Fruit fly (Drosophila melanogaster) whole organism, embryonic: ENCODE results near the gene soti.
A peak's percentile ranks its signal among the peaks of the same experiment; 100 is the strongest.

Source experiments
- Awh ChIP-seq: fragments of 200-800 bp; sonication (Bioruptor generic); IDR thresholded peaks from 2 replicates; pipeline ENCODE4, ENCODE4 v1.3.6; 2022; ENCODE audit warnings: missing biosample characterization, missing genetic modification characterization
- Bteb2 ChIP-seq: fragments of 200-800 bp; sonication (Bioruptor generic); optimal IDR thresholded peaks from 2 replicates; lab custom pipeline; 2016; ENCODE audit warnings: missing biosample characterization, missing genetic modification characterization
- CG10209 ChIP-seq: fragments of 200-800 bp; sonication (Bioruptor generic); optimal IDR thresholded peaks from 3 replicates; lab custom pipeline; 2017; ENCODE audit warnings: missing biosample characterization, mild to moderate bottlenecking, missing genetic modification characterization, missing genetic modification reagents
- CG11398 ChIP-seq: fragments of 200-800 bp; sonication (Bioruptor generic); optimal IDR thresholded peaks from 2 replicates; lab custom pipeline; 2016; ENCODE audit warnings: missing biosample characterization, missing genetic modification characterization
- CG12071 ChIP-seq: fragments of 200-800 bp; sonication (Bioruptor generic); optimal IDR thresholded peaks from 3 replicates; lab custom pipeline; 2018; ENCODE audit warnings: missing biosample characterization, mild to moderate bottlenecking, missing genetic modification characterization
- CG12219 ChIP-seq: fragments of 200-800 bp; sonication (Bioruptor generic); optimal IDR thresholded peaks from 3 replicates; lab custom pipeline; 2018; ENCODE audit warnings: missing biosample characterization, mild to moderate bottlenecking, missing genetic modification characterization
- CG17385 ChIP-seq: fragments of 200-800 bp; sonication (Bioruptor generic); optimal IDR thresholded peaks from 3 replicates; lab custom pipeline; 2018; ENCODE audit warnings: missing biosample characterization, mild to moderate bottlenecking, missing genetic modification characterization
- CG31388 ChIP-seq: fragments of 200-800 bp; sonication (Bioruptor generic); optimal IDR thresholded peaks from 2 replicates; lab custom pipeline; 2016; ENCODE audit warnings: missing biosample characterization, missing genetic modification characterization
- CG32767 ChIP-seq: fragments of 200-800 bp; sonication (Bioruptor generic); IDR thresholded peaks from 2 replicates; pipeline ENCODE4 v1.3.6; 2022; ENCODE audit warnings: missing biosample characterization, missing genetic modification characterization
- CG4424 ChIP-seq: fragments of 200-800 bp; sonication (Bioruptor generic); optimal IDR thresholded peaks from 3 replicates; lab custom pipeline; 2016; ENCODE audit warnings: missing biosample characterization, missing genetic modification characterization
- CG4707 ChIP-seq: fragments of 200-800 bp; sonication (Bioruptor generic); optimal IDR thresholded peaks from 2 replicates; lab custom pipeline; 2018; ENCODE audit warnings: missing biosample characterization, mild to moderate bottlenecking, missing genetic modification characterization, moderate library complexity
- CG5953 ChIP-seq: fragments of 200-800 bp; sonication (Bioruptor generic); IDR thresholded peaks from 2 replicates; pipeline ENCODE4 v1.3.6; 2022; ENCODE audit warnings: missing biosample characterization, missing genetic modification characterization
- CG6813 ChIP-seq: fragments of 200-800 bp; sonication (Bioruptor generic); optimal IDR thresholded peaks from 2 replicates; lab custom pipeline; 2017; ENCODE audit warnings: missing biosample characterization, missing genetic modification characterization, mild to moderate bottlenecking, moderate library complexity, missing genetic modification reagents
- CG7786 ChIP-seq: fragments of 200-800 bp; sonication (Bioruptor generic); optimal IDR thresholded peaks from 2 replicates; lab custom pipeline; 2016; ENCODE audit warnings: missing biosample characterization, missing genetic modification characterization
- CG7928 ChIP-seq: fragments of 200-800 bp; sonication (Bioruptor generic); optimal IDR thresholded peaks from 2 replicates; lab custom pipeline; 2017; ENCODE audit warnings: missing biosample characterization, mild to moderate bottlenecking, missing genetic modification characterization
- CG8359 ChIP-seq: fragments of 200-800 bp; sonication (Bioruptor generic); optimal IDR thresholded peaks from 2 replicates; lab custom pipeline; 2017; ENCODE audit warnings: missing biosample characterization, mild to moderate bottlenecking, missing genetic modification characterization, borderline replicate concordance
- Deaf1 ChIP-seq: fragments of 200-800 bp; optimal IDR thresholded peaks from 3 replicates; lab custom pipeline; 2019; ENCODE audit warnings: missing biosample characterization, mild to moderate bottlenecking, missing genetic modification characterization, moderate library complexity
- Fer1 ChIP-seq: fragments of 200-800 bp; sonication (Bioruptor generic); optimal IDR thresholded peaks from 2 replicates; lab custom pipeline; 2017; ENCODE audit warnings: missing biosample characterization, mild to moderate bottlenecking, missing genetic modification characterization
- Fer3 ChIP-seq: fragments of 200-800 bp; sonication (Bioruptor generic); optimal IDR thresholded peaks from 2 replicates; lab custom pipeline; 2018; ENCODE audit warnings: missing biosample characterization, mild to moderate bottlenecking, missing genetic modification characterization, moderate library complexity
- H15 ChIP-seq: fragments of 200-800 bp; sonication (Bioruptor generic); IDR thresholded peaks from 3 replicates; pipeline ENCODE4 v1.3.6; 2022; ENCODE audit warnings: missing biosample characterization, missing genetic modification characterization
- HLH4C ChIP-seq: fragments of 200-800 bp; sonication (Bioruptor generic); IDR thresholded peaks from 3 replicates; pipeline ENCODE4 v1.3.6; 2022; ENCODE audit warnings: missing biosample characterization, missing genetic modification characterization; ENCODE audit not compliant: partially characterized antibody
- Hmx ChIP-seq: fragments of 200-800 bp; sonication (Bioruptor generic); optimal IDR thresholded peaks from 2 replicates; lab custom pipeline; 2016; ENCODE audit warnings: missing biosample characterization, missing genetic modification characterization
- Hr78 ChIP-seq, 2 experiments: fragments of 200-800 bp in 1 of 2; fragments of >200 bp in 1 of 2; sonication (Bioruptor generic) in 1 of 2; optimal IDR thresholded peaks; 2 replicates each; lab custom pipeline; 2017 to 2019; ENCODE audit warnings: missing biosample characterization in 2 of 2, missing genetic modification characterization in 2 of 2, mild to moderate bottlenecking in 1 of 2, moderate library complexity in 1 of 2
- Mrtf ChIP-seq: fragments of 200-800 bp; sonication (Bioruptor generic); IDR thresholded peaks from 3 replicates; pipeline ENCODE4 v1.3.6; 2022; ENCODE audit warnings: missing biosample characterization, missing genetic modification characterization
- NK7.1 ChIP-seq: fragments of 200-800 bp; sonication (Bioruptor generic); optimal IDR thresholded peaks from 3 replicates; lab custom pipeline; 2016; ENCODE audit warnings: missing biosample characterization, missing genetic modification characterization
- Opbp ChIP-seq: fragments of 200-800 bp; sonication (Bioruptor generic); IDR thresholded peaks from 3 replicates; pipeline ENCODE4 v1.3.6; 2022; ENCODE audit warnings: missing biosample characterization, missing genetic modification characterization; ENCODE audit not compliant: partially characterized antibody
- Pdp1 ChIP-seq, 2 experiments: fragments of 200-800 bp; sonication (Bioruptor generic); optimal IDR thresholded peaks; 3 replicates each; lab custom pipeline; 2016; ENCODE audit warnings: missing biosample characterization in 2 of 2, missing genetic modification characterization in 2 of 2, mild to moderate bottlenecking in 1 of 2, moderate library complexity in 1 of 2
- Ssrp ChIP-seq: fragments of 200-800 bp; sonication (Bioruptor generic); optimal IDR thresholded peaks from 2 replicates; lab custom pipeline; 2018; ENCODE audit warnings: missing biosample characterization, mild to moderate bottlenecking, missing genetic modification characterization, moderate library complexity
- Vsx1 ChIP-seq: fragments of 200-800 bp; sonication (Bioruptor generic); optimal IDR thresholded peaks from 2 replicates; lab custom pipeline; 2017; ENCODE audit warnings: missing biosample characterization, mild to moderate bottlenecking, missing genetic modification characterization, missing genetic modification reagents
- ab ChIP-seq: fragments of 200-800 bp; sonication (Bioruptor generic); optimal IDR thresholded peaks from 2 replicates; lab custom pipeline; 2016; ENCODE audit warnings: missing biosample characterization, missing genetic modification characterization
- aop ChIP-seq: fragments of 200-800 bp; sonication (Bioruptor generic); IDR thresholded peaks from 2 replicates; pipeline ENCODE4 v1.3.6; 2022; ENCODE audit warnings: missing biosample characterization, missing genetic modification characterization
- bbx ChIP-seq: fragments of 200-800 bp; sonication (Bioruptor generic); IDR thresholded peaks from 2 replicates; pipeline ENCODE4 v1.3.6; 2022; ENCODE audit warnings: missing biosample characterization, missing genetic modification characterization; ENCODE audit not compliant: partially characterized antibody
- chif ChIP-seq, 2 experiments: fragments of 200-800 bp; sonication (Bioruptor generic); optimal IDR thresholded peaks; 3 replicates each; lab custom pipeline; 2016; ENCODE audit warnings: missing biosample characterization in 2 of 2, missing genetic modification characterization in 2 of 2
- crc ChIP-seq: fragments of 200-800 bp; sonication (Bioruptor generic); optimal IDR thresholded peaks from 2 replicates; lab custom pipeline; 2016; ENCODE audit warnings: missing biosample characterization, missing genetic modification characterization
- croc ChIP-seq: fragments of 200-800 bp; sonication (Bioruptor generic); conservative IDR thresholded peaks from 3 replicates; pipeline ENCODE4 v1.3.6; 2022; ENCODE audit warnings: missing biosample characterization, missing genetic modification characterization
- crol ChIP-seq: fragments of 200-800 bp; sonication (Bioruptor generic); IDR thresholded peaks from 2 replicates; pipeline ENCODE4 v1.3.6; 2022; ENCODE audit warnings: missing biosample characterization, missing genetic modification characterization
- cwo ChIP-seq: fragments of 200-800 bp; sonication (Bioruptor generic); optimal IDR thresholded peaks from 3 replicates; lab custom pipeline; 2017; ENCODE audit warnings: missing biosample characterization, missing genetic modification characterization, mild to moderate bottlenecking, moderate library complexity, missing genetic modification reagents
- dpn ChIP-seq, 2 experiments: fragments of 200-800 bp; sonication (Bioruptor generic); optimal IDR thresholded peaks; 3 replicates each; lab custom pipeline; 2016; ENCODE audit warnings: missing biosample characterization in 2 of 2, missing genetic modification characterization in 2 of 2
- emc ChIP-seq: fragments of 200-800 bp; sonication (Bioruptor generic); optimal IDR thresholded peaks from 2 replicates; lab custom pipeline; 2016; ENCODE audit warnings: missing biosample characterization, missing genetic modification characterization
- fru ChIP-seq: fragments of >200 bp; optimal IDR thresholded peaks from 2 replicates; lab custom pipeline; 2017
- hth ChIP-seq: fragments of >200 bp; optimal IDR thresholded peaks from 2 replicates; lab custom pipeline; 2017; ENCODE audit warnings: inconsistent platforms
- lmd ChIP-seq: fragments of 200-800 bp; sonication (Bioruptor generic); IDR thresholded peaks from 2 replicates; pipeline ENCODE4 v1.3.6; 2022; ENCODE audit warnings: missing biosample characterization, missing genetic modification characterization
- mam ChIP-seq: fragments of 200-800 bp; sonication (Bioruptor generic); optimal IDR thresholded peaks from 3 replicates; lab custom pipeline; 2016; ENCODE audit warnings: missing biosample characterization, missing genetic modification characterization
- scrt ChIP-seq: fragments of 200-800 bp; sonication (Bioruptor generic); optimal IDR thresholded peaks from 2 replicates; lab custom pipeline; 2018; ENCODE audit warnings: missing biosample characterization, mild to moderate bottlenecking, missing genetic modification characterization, moderate library complexity
- seq ChIP-seq: fragments of 200-800 bp; sonication (Bioruptor generic); IDR thresholded peaks from 2 replicates; pipeline ENCODE4 v1.3.6; 2022; ENCODE audit warnings: missing biosample characterization, missing genetic modification characterization
- sisA ChIP-seq: fragments of 200-800 bp; sonication (Bioruptor generic); IDR thresholded peaks from 2 replicates; pipeline ENCODE4 v1.3.6; 2022; ENCODE audit warnings: missing biosample characterization, missing genetic modification characterization
- tna ChIP-seq: fragments of 200-800 bp; sonication (Bioruptor generic); IDR thresholded peaks from 2 replicates; pipeline ENCODE4 v1.3.6; 2022; ENCODE audit warnings: missing biosample characterization, missing genetic modification characterization; ENCODE audit not compliant: partially characterized antibody
- trh ChIP-seq: fragments of 200-800 bp; sonication (Bioruptor generic); optimal IDR thresholded peaks from 2 replicates; lab custom pipeline; 2016; ENCODE audit warnings: missing biosample characterization, missing genetic modification characterization
- vvl ChIP-seq: fragments of 200-800 bp; sonication (Bioruptor generic); IDR thresholded peaks from 2 replicates; pipeline ENCODE4 v1.3.6; 2022; ENCODE audit warnings: missing biosample characterization, missing genetic modification characterization
- wor ChIP-seq: fragments of 200-800 bp; sonication (Bioruptor generic); IDR thresholded peaks from 2 replicates; pipeline ENCODE4 v1.3.6; 2022; ENCODE audit warnings: missing biosample characterization, missing genetic modification characterization

Gene soti

DNA sequence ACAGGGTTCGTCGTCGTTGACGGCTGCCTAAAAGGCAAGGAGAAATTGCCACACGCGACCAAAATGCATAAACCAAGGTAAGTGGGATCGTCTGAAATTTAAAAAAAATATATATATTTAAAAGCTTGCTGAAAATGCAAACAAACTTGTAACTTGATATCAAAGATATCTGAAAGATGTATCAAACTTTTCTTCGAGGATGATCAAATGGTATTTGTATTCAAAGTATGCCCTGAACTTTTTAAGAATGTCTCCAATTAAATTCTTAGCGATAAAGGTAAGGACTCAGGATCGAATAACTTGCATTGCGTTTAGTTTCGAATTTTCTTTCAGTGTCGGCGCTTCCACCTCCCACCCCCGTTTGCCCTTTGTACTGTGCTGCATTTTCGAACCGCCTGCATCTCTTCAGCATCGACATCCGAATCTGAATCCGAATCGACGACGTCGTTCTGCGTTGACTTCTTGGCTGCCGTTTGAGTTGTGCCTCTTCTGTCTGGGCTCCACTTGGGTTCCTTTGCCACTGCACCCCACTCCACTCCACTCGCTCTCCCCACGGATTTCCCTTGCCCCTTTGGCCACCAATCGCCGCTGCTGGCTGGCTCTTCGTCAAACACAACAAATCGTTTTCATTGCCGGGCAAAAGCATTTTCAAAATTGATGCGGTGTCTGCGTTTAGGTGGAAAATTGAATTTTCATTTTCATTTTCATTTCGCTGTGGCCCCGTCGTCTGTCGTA, 4.8 kb upstream of the soti start:
- TF ChIP-seq H15 (GFP tag; lab: Robert Waterston, UW) (no peak), Vsx1 (no peak), Awh (GFP tag; lab: Robert Waterston, UW) (no peak), sisA (GFP tag; lab: Robert Waterston, UW) (no peak), trh (GFP tag; lab: Kevin White, UChicago) (no peak), Hr78 (GFP tag; optimal IDR thresholded peaks at IDR 0.05; lab: Kevin White, UChicago) (peak in 1 of 2 experiments; percentile 37), CG4424 (GFP tag; lab: Kevin White, UChicago) (peak; percentile 36), seq (no peak), Bteb2 (no peak), ab (no peak), CG7786 (no peak), CG17385 (GFP tag; lab: Kevin White, UChicago) (peak; percentile 22), CG10209 (GFP tag; lab: Kevin White, UChicago) (peak; percentile 51), Mrtf (no peak), croc (GFP tag; lab: Robert Waterston, UW) (peak; percentile 27; the same call in 1 of the 3 replicates), mam (GFP tag; lab: Kevin White, UChicago) (no peak), cwo (GFP tag; lab: Kevin White, UChicago) (no peak), CG12071 (GFP tag; lab: Kevin White, UChicago) (no peak), hth (lab: Kevin White, UChicago) (no peak), emc (GFP tag; lab: Kevin White, UChicago) (no peak), Opbp (GFP tag; lab: Robert Waterston, UW) (no peak), CG31388 (GFP tag; lab: Kevin White, UChicago) (no peak), CG12219 (GFP tag; lab: Kevin White, UChicago) (no peak), bbx (GFP tag; lab: Robert Waterston, UW) (no peak), CG7928 (GFP tag; lab: Kevin White, UChicago) (no peak), chif (GFP tag; optimal IDR thresholded peaks at IDR 0.05; lab: Kevin White, UChicago) (no peak), Fer3 (tag; lab: Kevin White, UChicago) (no peak), Hmx (GFP tag; lab: Kevin White, UChicago) (no peak), Deaf1 (tag; lab: Kevin White, UChicago) (no peak), HLH4C (GFP tag; lab: Robert Waterston, UW) (no peak), CG6813 (no peak), tna (GFP tag; lab: Robert Waterston, UW) (no peak), CG32767 (GFP tag; lab: Robert Waterston, UW) (no peak), CG11398 (GFP tag; lab: Kevin White, UChicago) (no peak), crol (peak; percentile 69), aop (GFP tag; lab: Robert Waterston, UW) (no peak), vvl (no peak), CG5953 (GFP tag; lab: Robert Waterston, UW) (no peak), scrt (GFP tag; lab: Kevin White, UChicago) (no peak), crc (GFP tag; lab: Kevin White, UChicago) (no peak), CG4707 (GFP tag; lab: Kevin White, UChicago) (no peak), Fer1 (no peak), fru (lab: Kevin White, UChicago) (no peak), Ssrp (tag; lab: Kevin White, UChicago) (peak; percentile 43), NK7.1 (no peak), CG8359 (GFP tag; lab: Kevin White, UChicago) (no peak), dpn (GFP tag; optimal IDR thresholded peaks at IDR 0.05; lab: Kevin White, UChicago) (peak in 1 of 2 experiments; percentile 3), lmd (GFP tag; lab: Robert Waterston, UW) (no peak), Pdp1 (GFP tag; optimal IDR thresholded peaks at IDR 0.05; lab: Kevin White, UChicago) (no peak), wor (GFP tag; lab: Robert Waterston, UW) (0 out of 2 replicates have a peak, but pooled peaks have one; percentile 16)
